Worm (Caenorhabditis elegans): ENCODE data around the gene rpl-9.

- TF ChIP-seq dao-5 (tag; optimal IDR thresholded peaks at IDR 0.05), result no peak
- TF ChIP-seq him-1 (tag; optimal IDR thresholded peaks at IDR 0.05), result no peak
- no peak for TF ChIP-seq W03F9.2 (tag; optimal IDR thresholded peaks at IDR 0.05)
Measured at ce11 chrIII:7619846-7620245, 47.2 kb upstream of the rpl-9 start.

Measured in whole organism, L4/young adult.